Worm (Caenorhabditis elegans) whole organism, L2 larva: Measurements from ENCODE around the gene F44D12.10.

ENCODE experiments used
- aly-2 ChIP-seq: fragments of 150-350 bp; optimal IDR thresholded peaks from 2 replicates; lab custom pipeline; 2014; ENCODE audit warnings: missing biosample characterization, missing genetic modification characterization
- dmd-4 ChIP-seq: sonication (generic microtip); optimal IDR thresholded peaks from 2 replicates; lab custom pipeline; 2017; ENCODE audit warnings: missing biosample characterization, missing genetic modification characterization
- egl-27 ChIP-seq: sonication (generic microtip); optimal IDR thresholded peaks from 3 replicates; lab custom pipeline; 2017; ENCODE audit warnings: missing biosample characterization, missing genetic modification reagents, missing genetic modification characterization
- lsy-2 ChIP-seq, 2 experiments: fragments of 150-350 bp in 1 of 2; sonication (generic microtip) in 1 of 2; optimal IDR thresholded peaks; 2 replicates each; lab custom pipeline; 2014 to 2017; ENCODE audit warnings: missing biosample characterization in 2 of 2, missing genetic modification characterization in 2 of 2
- nhr-10 ChIP-seq: sonication (generic microtip); optimal IDR thresholded peaks from 2 replicates; lab custom pipeline; 2017; ENCODE audit warnings: missing biosample characterization, missing genetic modification characterization
- nhr-21 ChIP-seq: fragments of 150-350 bp; optimal IDR thresholded peaks from 2 replicates; lab custom pipeline; 2014; ENCODE audit warnings: missing biosample characterization, missing genetic modification characterization
- snpc-4 ChIP-seq: fragments of 150-350 bp; optimal IDR thresholded peaks from 2 replicates; lab custom pipeline; 2014; ENCODE audit warnings: missing biosample characterization, missing genetic modification characterization
- unc-39 ChIP-seq: fragments of 150-350 bp; optimal IDR thresholded peaks from 2 replicates; lab custom pipeline; 2014; ENCODE audit warnings: missing biosample characterization, missing genetic modification characterization
- unc-62 ChIP-seq: fragments of 150-350 bp; optimal IDR thresholded peaks from 2 replicates; lab custom pipeline; 2014; ENCODE audit warnings: missing biosample characterization, missing genetic modification reagents, missing genetic modification characterization
- zag-1 ChIP-seq: fragments of 150-350 bp; optimal IDR thresholded peaks from 2 replicates; lab custom pipeline; 2014; ENCODE audit warnings: missing biosample characterization, missing genetic modification characterization
- ztf-11 ChIP-seq: sonication (generic microtip); optimal IDR thresholded peaks from 2 replicates; lab custom pipeline; 2017; ENCODE audit warnings: missing biosample characterization, missing genetic modification characterization

DNA sequence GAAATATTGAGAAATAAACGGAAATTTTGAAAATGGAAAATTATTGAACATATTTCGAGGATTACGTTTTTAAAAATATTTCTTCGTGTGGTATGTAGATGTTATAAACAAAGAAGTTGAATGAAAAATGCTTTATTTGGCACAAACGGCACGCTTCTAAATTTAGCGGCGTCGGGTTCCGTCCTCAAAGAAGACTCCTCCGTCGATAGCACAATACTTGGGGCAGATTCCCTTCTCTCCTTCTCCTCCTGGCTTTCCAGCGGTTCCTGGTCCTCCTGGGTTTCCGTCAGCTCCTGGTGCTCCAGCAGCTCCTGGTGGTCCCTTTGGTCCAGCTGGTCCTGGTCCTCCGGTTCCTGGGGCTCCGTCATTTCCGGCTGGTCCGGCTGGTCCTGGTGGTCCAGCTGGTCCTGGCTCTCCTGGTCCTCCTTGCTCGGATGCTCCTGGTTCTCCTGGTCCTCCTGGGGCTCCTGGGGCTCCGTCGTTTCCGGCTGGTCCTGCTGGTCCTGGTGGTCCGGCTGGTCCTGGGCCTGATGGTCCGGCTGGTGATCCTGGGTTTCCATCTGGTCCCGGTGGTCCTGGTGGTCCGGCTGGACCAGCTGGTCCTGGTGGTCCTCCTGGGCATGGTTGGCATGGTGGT is 47.6 kb upstream of the F44D12.10 start, which contains the start of gene W01B6.8:
- TF ChIP-seq snpc-4 (tag; lab: Kevin White, UChicago) = no peak
- TF ChIP-seq dmd-4 (tag; lab: Kevin White, UChicago) = no peak
- no peak for TF ChIP-seq unc-39 (tag; lab: Kevin White, UChicago)
- no peak for TF ChIP-seq nhr-21 (tag; lab: Kevin White, UChicago)
- TF ChIP-seq nhr-10 (tag; lab: Kevin White, UChicago) = no peak
- no peak for TF ChIP-seq egl-27 (tag; lab: Kevin White, UChicago)
- TF ChIP-seq zag-1 (tag; lab: Kevin White, UChicago) = no peak
- TF ChIP-seq unc-62 (GFP tag; lab: Kevin White, UChicago) = no peak
- no peak for TF ChIP-seq ztf-11
- TF ChIP-seq lsy-2 (tag; optimal IDR thresholded peaks at IDR 0.05; lab: Kevin White, UChicago) = no peak
- no peak for TF ChIP-seq aly-2 (tag; lab: Kevin White, UChicago)
